Worm (Caenorhabditis elegans): ENCODE results near the gene dop-1.

dop-1 gene

DNA sequence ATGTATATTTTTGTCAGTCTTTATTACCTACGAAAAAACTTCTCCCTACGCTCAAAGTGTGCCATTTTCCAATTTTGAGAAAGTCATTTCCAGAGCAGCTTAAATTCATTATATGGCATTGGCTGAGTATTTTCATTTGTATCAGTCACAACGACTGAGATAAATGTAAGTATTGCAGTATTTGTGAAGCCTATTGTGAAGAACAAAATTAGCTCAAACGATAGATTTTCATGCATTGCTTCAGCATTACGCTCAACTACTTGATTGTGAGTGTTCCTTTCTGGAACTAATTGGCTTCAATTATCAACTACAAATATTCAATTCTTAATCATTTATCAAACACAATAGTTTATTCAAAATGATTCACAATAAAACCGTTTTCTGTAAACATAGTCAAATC lies 41.0 kb downstream of the dop-1 start, which contains the start of gene R160.12:
R160.12 (minus strand) TSS at position 101 of the 400 bp plus-strand sequence.
- no peak for TF ChIP-seq rec-8 (tag; optimal IDR thresholded peaks at IDR 0.05)
- no peak for TF ChIP-seq aptf-2 (GFP tag; conservative IDR thresholded peaks at IDR 0.05)
- TF ChIP-seq K11D2.4 (GFP tag; IDR thresholded peaks at IDR 0.05), result no peak
- TF ChIP-seq let-607 (tag; optimal IDR thresholded peaks at IDR 0.05), result no peak
- no peak for TF ChIP-seq ccch-3 (GFP tag; optimal IDR thresholded peaks at IDR 0.05)
- no peak for TF ChIP-seq egl-44 (GFP tag; IDR thresholded peaks at IDR 0.05)
- TF ChIP-seq efl-1 (GFP tag; optimal IDR thresholded peaks at IDR 0.05), result no peak
- TF ChIP-seq hmg-20 (GFP tag; IDR thresholded peaks at IDR 0.05), result no peak
- TF ChIP-seq dpl-1 (GFP tag; optimal IDR thresholded peaks at IDR 0.05), result no peak
- TF ChIP-seq snpc-3.4 (tag; optimal IDR thresholded peaks at IDR 0.05), result no peak
- TF ChIP-seq unc-62 (GFP tag; optimal IDR thresholded peaks at IDR 0.05), result no peak

ce11 chrX:4376801-4377200 lies 41.9 kb downstream of the dop-1 start, which contains the start of gene R160.2:
Gene R160.2, minus strand, starts transcription at chrX:4376901.
- TF ChIP-seq F57C9.4 (tag; optimal IDR thresholded peaks at IDR 0.05), result no peak
- no peak for TF ChIP-seq atf-7 (tag; optimal IDR thresholded peaks at IDR 0.05)
- TF ChIP-seq let-526 (GFP tag; IDR thresholded peaks at IDR 0.05), result no peak
- TF ChIP-seq pbrm-1 (GFP tag; IDR thresholded peaks at IDR 0.05), result no peak
- no peak for TF ChIP-seq sdz-38 (tag; optimal IDR thresholded peaks at IDR 0.05)
- no peak for TF ChIP-seq sptf-2 (GFP tag; optimal IDR thresholded peaks at IDR 0.05)
- no peak for TF ChIP-seq ekl-4 (GFP tag; IDR thresholded peaks at IDR 0.05)
- TF ChIP-seq bed-2 (GFP tag; IDR thresholded peaks at IDR 0.05), result no peak
- TF ChIP-seq fkh-3 (tag; optimal IDR thresholded peaks at IDR 0.05), result no peak
- no peak for TF ChIP-seq ZK185.1 (tag; optimal IDR thresholded peaks at IDR 0.05; ENCODE audit: poor library complexity, severe bottlenecking)
- TF ChIP-seq mel-28 (tag; optimal IDR thresholded peaks at IDR 0.05; ENCODE audit: borderline replicate concordance), result no peak
- no peak for TF ChIP-seq ceh-91 (GFP tag; IDR thresholded peaks at IDR 0.05)
- TF ChIP-seq chd-7 (tag; optimal IDR thresholded peaks at IDR 0.05), result no peak
- no peak for TF ChIP-seq nhr-80 (tag; optimal IDR thresholded peaks at IDR 0.05)

ce11 chrX:4373123-4373522 lies 45.5 kb downstream of the dop-1 start, which contains the start of gene R160.6:
Gene R160.6, minus strand, starts transcription at chrX:4373223.
- TF ChIP-seq B0261.1 (tag; optimal IDR thresholded peaks at IDR 0.05) (no peak), bed-1 (GFP tag; IDR thresholded peaks at IDR 0.05) (no peak), lin-54 (GFP tag; optimal IDR thresholded peaks at IDR 0.05) (no peak), F37B4.10 (GFP tag; IDR thresholded peaks at IDR 0.05) (no peak), fkh-3 (tag; optimal IDR thresholded peaks at IDR 0.05) (no peak), nfyb-1 (GFP tag; IDR thresholded peaks at IDR 0.05) (no peak), K12H6.12 (tag; optimal IDR thresholded peaks at IDR 0.05) (no peak), sdz-38 (tag; optimal IDR thresholded peaks at IDR 0.05) (no peak), aptf-3 (GFP tag; IDR thresholded peaks at IDR 0.05) (no peak), mel-28 (tag; optimal IDR thresholded peaks at IDR 0.05; ENCODE audit: borderline replicate concordance) (no peak), ceh-27 (GFP tag; optimal IDR thresholded peaks at IDR 0.05) (no peak), madf-8 (GFP tag; conservative IDR thresholded peaks at IDR 0.05) (no peak), lag-1 (GFP tag; IDR thresholded peaks at IDR 0.05) (no peak), T26A5.8 (tag; optimal IDR thresholded peaks at IDR 0.05) (no peak), madf-3 (GFP tag; IDR thresholded peaks at IDR 0.05) (no peak)

All from whole organism, young adult.